Worm (Caenorhabditis elegans) whole organism, midembryonic: Measurements from ENCODE around the gene cpna-5.

ENCODE experiments used
- T22C8.4 ChIP-seq: fragments of 200-800 bp; sonication (Bioruptor generic); IDR thresholded peaks from 2 replicates; pipeline ENCODE4 v1.3.6; 2022; ENCODE audit warnings: missing genetic modification characterization, missing compliant biosample characterization
- cog-1 ChIP-seq: sonication (generic microtip); optimal IDR thresholded peaks from 2 replicates; lab custom pipeline; 2016; ENCODE audit warnings: missing genetic modification characterization, missing compliant biosample characterization
- flt-1 ChIP-seq: fragments of 200-800 bp; sonication (Bioruptor generic); IDR thresholded peaks from 2 replicates; pipeline ENCODE4 v1.3.6; 2022; ENCODE audit warnings: missing genetic modification characterization, missing compliant biosample characterization
- klf-2 ChIP-seq: fragments of 200-800 bp; sonication (Bioruptor generic); conservative IDR thresholded peaks from 2 replicates; pipeline ENCODE4 v1.3.6; 2022; ENCODE audit warnings: missing genetic modification reagents, missing genetic modification characterization, missing compliant biosample characterization
- med-1 ChIP-seq: sonication (generic microtip); optimal IDR thresholded peaks from 2 replicates; lab custom pipeline; 2017; ENCODE audit warnings: missing genetic modification characterization, mild to moderate bottlenecking, missing compliant biosample characterization, antibody characterized with exemption, missing genetic modification reagents; ENCODE audit not compliant: insufficient read depth
- ref-1 ChIP-seq: fragments of 200-800 bp; sonication (Bioruptor generic); conservative IDR thresholded peaks from 2 replicates; pipeline ENCODE4 v1.3.6; 2022; ENCODE audit warnings: missing genetic modification reagents, missing genetic modification characterization, missing compliant biosample characterization
- tab-1 ChIP-seq: fragments of 200-800 bp; sonication (Bioruptor generic); IDR thresholded peaks from 2 replicates; pipeline ENCODE4 v1.3.6; 2022; ENCODE audit warnings: missing genetic modification characterization, missing compliant biosample characterization
- ztf-23 ChIP-seq: fragments of 200-800 bp; sonication (Bioruptor generic); IDR thresholded peaks from 2 replicates; pipeline ENCODE4 v1.3.6; 2022; ENCODE audit warnings: missing genetic modification reagents, missing genetic modification characterization, missing compliant biosample characterization
- ztf-29 ChIP-seq: fragments of 200-800 bp; sonication (Bioruptor generic); IDR thresholded peaks from 2 replicates; pipeline ENCODE4 v1.3.6; 2022; ENCODE audit warnings: missing genetic modification reagents, missing genetic modification characterization, missing compliant biosample characterization

Gene cpna-5

ce11 chrII:7681898-7682297, 36.5 kb downstream of the cpna-5 start, which contains the start of gene lin-26:
Gene lin-26, plus strand, starts transcription at chrII:7682198.
- TF ChIP-seq ztf-29 (GFP tag; lab: Robert Waterston, UW) (no peak), klf-2 (GFP tag; lab: Robert Waterston, UW) (no peak), ztf-23 (GFP tag; lab: Robert Waterston, UW) (no peak), ref-1 (GFP tag; lab: Robert Waterston, UW) (no peak), flt-1 (GFP tag; lab: Robert Waterston, UW) (no peak), T22C8.4 (no peak), med-1 (no peak), tab-1 (GFP tag; lab: Robert Waterston, UW) (no peak)

ce11 chrII:7679499-7680012, 38.8 kb downstream of the cpna-5 start:
- TF ChIP-seq T22C8.4 (no peak), med-1 (no peak), tab-1 (GFP tag; lab: Robert Waterston, UW) (no peak), klf-2 (GFP tag; lab: Robert Waterston, UW) (no peak), flt-1 (GFP tag; lab: Robert Waterston, UW) (no peak), ztf-23 (GFP tag; lab: Robert Waterston, UW) (no peak), ztf-29 (GFP tag; lab: Robert Waterston, UW) (no peak), cog-1 (tag; lab: Kevin White, UChicago) (no peak), ref-1 (GFP tag; lab: Robert Waterston, UW) (no peak)

- TF ChIP-seq klf-2 (GFP tag; lab: Robert Waterston, UW), result no peak
- TF ChIP-seq tab-1 (GFP tag; lab: Robert Waterston, UW), result no peak
- TF ChIP-seq ztf-23 (GFP tag; lab: Robert Waterston, UW), result no peak
- TF ChIP-seq T22C8.4, result no peak
- TF ChIP-seq ref-1 (GFP tag; lab: Robert Waterston, UW), result no peak
- no peak for TF ChIP-seq flt-1 (GFP tag; lab: Robert Waterston, UW)
- TF ChIP-seq cog-1 (tag; lab: Kevin White, UChicago), result no peak
- no peak for TF ChIP-seq ztf-29 (GFP tag; lab: Robert Waterston, UW)
- TF ChIP-seq med-1, result no peak
Observed at ce11 chrII:7678512-7678911, 39.9 kb downstream of the cpna-5 start.

- no peak for TF ChIP-seq med-1
- 0 out of 2 replicates have a peak, but pooled peaks have one; percentile 7 for TF ChIP-seq ref-1 (GFP tag; lab: Robert Waterston, UW)
- peak; percentile 24 for TF ChIP-seq cog-1 (tag; lab: Kevin White, UChicago)
Observed at ce11 chrII:7676307-7676905, 42.0 kb downstream of the cpna-5 start.

ce11 chrII:7675752-7676151, 42.6 kb downstream of the cpna-5 start:
- TF ChIP-seq flt-1 (GFP tag; lab: Robert Waterston, UW) (no peak), T22C8.4 (no peak), ref-1 (GFP tag; lab: Robert Waterston, UW) (no peak), cog-1 (tag; lab: Kevin White, UChicago) (no peak), tab-1 (GFP tag; lab: Robert Waterston, UW) (no peak), ztf-23 (GFP tag; lab: Robert Waterston, UW) (no peak), med-1 (no peak), klf-2 (GFP tag; lab: Robert Waterston, UW) (no peak)

DNA sequence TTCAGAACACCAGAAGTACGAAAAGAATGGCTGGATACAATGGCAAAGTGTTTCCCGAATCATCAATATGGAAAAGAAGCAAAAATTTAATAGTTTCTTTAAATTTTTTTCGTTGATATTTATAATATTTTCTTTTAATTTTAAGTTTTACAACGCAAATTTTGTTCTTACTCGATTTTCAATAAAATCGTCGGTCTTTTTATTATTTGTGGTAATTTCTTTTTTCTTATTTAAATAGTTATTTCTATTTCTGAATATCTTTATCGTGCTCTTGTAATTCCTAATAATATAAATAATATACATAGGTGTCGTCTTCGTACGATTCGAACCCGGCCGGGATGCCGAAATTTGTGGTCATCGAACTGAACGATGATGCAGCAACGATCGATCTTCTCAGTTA, 46.7 kb downstream of the cpna-5 start, which contains the start of gene lir-1:
TSS of gene lir-1 (plus strand) at position 301 of the 400 bp plus-strand sequence.
- no peak for TF ChIP-seq tab-1 (GFP tag; lab: Robert Waterston, UW)
- no peak for TF ChIP-seq flt-1 (GFP tag; lab: Robert Waterston, UW)
- TF ChIP-seq cog-1 (tag; lab: Kevin White, UChicago), result no peak
- no peak for TF ChIP-seq klf-2 (GFP tag; lab: Robert Waterston, UW)
- no peak for TF ChIP-seq ref-1 (GFP tag; lab: Robert Waterston, UW)
- no peak for TF ChIP-seq ztf-29 (GFP tag; lab: Robert Waterston, UW)
- no peak for TF ChIP-seq ztf-23 (GFP tag; lab: Robert Waterston, UW)
- no peak for TF ChIP-seq med-1
- no peak for TF ChIP-seq T22C8.4

- TF ChIP-seq flt-1 (GFP tag; lab: Robert Waterston, UW), result no peak
- no peak for TF ChIP-seq med-1
- no peak for TF ChIP-seq ref-1 (GFP tag; lab: Robert Waterston, UW)
- TF ChIP-seq cog-1 (tag; lab: Kevin White, UChicago), result no peak
- TF ChIP-seq klf-2 (GFP tag; lab: Robert Waterston, UW), result no peak
- TF ChIP-seq tab-1 (GFP tag; lab: Robert Waterston, UW), result no peak
- no peak for TF ChIP-seq ztf-23 (GFP tag; lab: Robert Waterston, UW)
- TF ChIP-seq ztf-29 (GFP tag; lab: Robert Waterston, UW), result no peak
Observed at ce11 chrII:7670039-7670438, 48.4 kb downstream of the cpna-5 start.

ce11 chrII:7669409-7669808, 49.0 kb downstream of the cpna-5 start:
- TF ChIP-seq med-1 (no peak), ztf-29 (GFP tag; lab: Robert Waterston, UW) (no peak), tab-1 (GFP tag; lab: Robert Waterston, UW) (0 out of 2 replicates have a peak, but pooled peaks have one; percentile 46), ref-1 (GFP tag; lab: Robert Waterston, UW) (no peak), cog-1 (tag; lab: Kevin White, UChicago) (no peak), ztf-23 (GFP tag; lab: Robert Waterston, UW) (no peak), T22C8.4 (no peak), flt-1 (GFP tag; lab: Robert Waterston, UW) (peak; percentile 54; the same call in 1 of the 2 replicates), klf-2 (GFP tag; lab: Robert Waterston, UW) (no peak)

DNA sequence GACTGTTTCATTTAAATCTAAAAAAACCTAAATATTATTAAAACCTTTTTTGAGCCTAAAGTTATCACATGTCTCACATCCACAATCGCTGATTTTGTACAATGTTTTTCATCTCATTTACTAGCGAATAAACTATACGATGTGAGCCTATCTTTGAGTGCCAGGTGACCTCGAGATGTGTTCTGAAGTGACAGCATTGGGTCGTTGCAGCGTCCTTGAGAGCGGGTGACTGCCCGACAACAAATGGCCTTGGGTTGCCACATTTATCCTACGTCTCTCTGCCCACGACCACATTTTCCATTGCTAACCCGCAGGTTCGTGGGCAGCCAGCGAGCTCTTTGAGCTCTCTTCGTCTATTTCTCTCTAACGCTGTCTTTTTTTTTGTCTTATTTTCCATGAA, 51.4 kb downstream of the cpna-5 start, which contains the start of gene lir-2:
TSS of gene lir-2 (plus strand) at position 301 of the 400 bp plus-strand sequence.
- TF ChIP-seq cog-1 (tag; lab: Kevin White, UChicago) (no peak), flt-1 (GFP tag; lab: Robert Waterston, UW) (no peak), med-1 (no peak), ztf-23 (GFP tag; lab: Robert Waterston, UW) (no peak), T22C8.4 (no peak), tab-1 (GFP tag; lab: Robert Waterston, UW) (no peak), ref-1 (GFP tag; lab: Robert Waterston, UW) (no peak), ztf-29 (GFP tag; lab: Robert Waterston, UW) (no peak), klf-2 (GFP tag; lab: Robert Waterston, UW) (no peak)
